Worm (Caenorhabditis elegans) whole organism, L3 larva: ENCODE measurements around the gene T12A7.6.

Source experiments
- ceh-16 ChIP-seq: sonication (generic microtip); optimal IDR thresholded peaks from 2 replicates; lab custom pipeline; 2017; ENCODE audit warnings: missing biosample characterization, missing genetic modification characterization
- ceh-28 ChIP-seq: fragments of 150-350 bp; optimal IDR thresholded peaks from 2 replicates; lab custom pipeline; 2014; ENCODE audit warnings: missing biosample characterization, missing genetic modification reagents, missing genetic modification characterization
- elt-2 ChIP-seq: sonication (generic microtip); optimal IDR thresholded peaks from 2 replicates; lab custom pipeline; 2016; ENCODE audit warnings: missing genetic modification reagents, mild to moderate bottlenecking, missing genetic modification characterization, missing compliant biosample characterization
- lin-39 ChIP-seq: fragments of 150-350 bp; optimal IDR thresholded peaks from 2 replicates; lab custom pipeline; 2018; ENCODE audit warnings: missing biosample characterization, missing genetic modification reagents, missing genetic modification characterization
- mdl-1 ChIP-seq: fragments of 150-350 bp; optimal IDR thresholded peaks from 2 replicates; lab custom pipeline; 2014; ENCODE audit warnings: missing biosample characterization, missing genetic modification characterization
- nhr-11 ChIP-seq: fragments of 150-350 bp; optimal IDR thresholded peaks from 2 replicates; lab custom pipeline; 2014; ENCODE audit warnings: missing biosample characterization, missing genetic modification characterization
- nhr-23 ChIP-seq: fragments of 150-350 bp; optimal IDR thresholded peaks from 2 replicates; lab custom pipeline; 2014; ENCODE audit warnings: missing biosample characterization, missing genetic modification reagents, missing genetic modification characterization
- pha-4 ChIP-seq: fragments of 150-350 bp; optimal IDR thresholded peaks from 2 replicates; lab custom pipeline; 2014; ENCODE audit warnings: missing biosample characterization, missing genetic modification reagents, missing genetic modification characterization
- snpc-4 ChIP-seq: fragments of 150-350 bp; optimal IDR thresholded peaks from 2 replicates; lab custom pipeline; 2014; ENCODE audit warnings: missing biosample characterization, missing genetic modification characterization
- tbx-2 ChIP-seq: sonication (generic microtip); optimal IDR thresholded peaks from 2 replicates; lab custom pipeline; 2016; ENCODE audit warnings: mild to moderate bottlenecking, missing genetic modification characterization, missing compliant biosample characterization
- unc-39 ChIP-seq: sonication (generic microtip); optimal IDR thresholded peaks from 4 replicates; lab custom pipeline; 2017; ENCODE audit warnings: missing biosample characterization, missing genetic modification characterization
- ztf-4 ChIP-seq: fragments of 150-350 bp; optimal IDR thresholded peaks from 2 replicates; lab custom pipeline; 2014; ENCODE audit warnings: missing biosample characterization, missing genetic modification characterization

DNA sequence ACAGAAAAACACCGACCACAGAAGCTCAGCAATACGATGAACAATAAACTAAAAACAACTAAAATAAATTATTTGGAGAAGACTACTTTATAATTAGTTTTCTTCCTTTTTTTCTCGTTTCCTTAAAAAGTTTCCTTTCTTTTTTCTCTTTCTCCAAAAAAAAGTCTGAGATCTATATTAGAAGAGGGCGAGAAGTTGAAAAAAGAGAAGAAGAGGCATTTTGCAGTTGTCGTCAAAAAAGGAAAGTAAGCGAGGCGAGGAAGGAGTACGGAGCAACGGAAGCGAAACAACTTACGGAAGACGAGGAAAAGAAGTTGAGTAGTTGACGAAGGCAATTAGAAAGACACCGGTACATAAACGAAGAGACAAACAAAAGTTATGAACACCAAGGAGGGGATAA is 46.9 kb downstream of the T12A7.6 start:
- no peak for TF ChIP-seq tbx-2 (tag; lab: Kevin White, UChicago)
- TF ChIP-seq nhr-23 (tag; lab: Kevin White, UChicago): no peak
- no peak for TF ChIP-seq ceh-16
- TF ChIP-seq ceh-28 (tag; lab: Kevin White, UChicago): no peak
- TF ChIP-seq nhr-11 (tag; lab: Kevin White, UChicago): no peak
- TF ChIP-seq lin-39 (tag; lab: Kevin White, UChicago): no peak
- TF ChIP-seq ztf-4 (tag; lab: Kevin White, UChicago): no peak
- no peak for TF ChIP-seq snpc-4 (tag; lab: Kevin White, UChicago)
- TF ChIP-seq elt-2 (tag; lab: Kevin White, UChicago): no peak
- TF ChIP-seq unc-39 (tag; lab: Kevin White, UChicago): no peak
- TF ChIP-seq pha-4 (tag; lab: Kevin White, UChicago): no peak
- TF ChIP-seq mdl-1 (tag; lab: Kevin White, UChicago): no peak
